Fruit fly (Drosophila melanogaster): ENCODE data around the gene CG44037.

dm6 chr3R:12250204-12250603 lies 8.3 kb upstream of the CG44037 start:
- no peak for TF ChIP-seq psq (optimal IDR thresholded peaks at IDR 0.05)
- no peak for TF ChIP-seq h (optimal IDR thresholded peaks at IDR 0.05)
- TF ChIP-seq Sin3A (optimal IDR thresholded peaks at IDR 0.05): no peak
- TF ChIP-seq ttk (optimal IDR thresholded peaks at IDR 0.05): no peak
